Worm (Caenorhabditis elegans) whole organism, L2 larva: ENCODE measurements around the gene W09C2.10.

Experiments
- C34F6.9 ChIP-seq: fragments of 150-350 bp; optimal IDR thresholded peaks from 2 replicates; lab custom pipeline; 2014; ENCODE audit warnings: missing biosample characterization, missing genetic modification characterization
- F13H6.1 ChIP-seq: sonication (generic microtip); optimal IDR thresholded peaks from 2 replicates; lab custom pipeline; 2016; ENCODE audit warnings: missing genetic modification characterization, missing compliant biosample characterization
- R02D3.7 ChIP-seq: fragments of 150-350 bp; optimal IDR thresholded peaks from 2 replicates; lab custom pipeline; 2014; ENCODE audit warnings: missing biosample characterization, missing genetic modification characterization
- Y55F3AM.14 ChIP-seq: fragments of 200-800 bp; sonication (Bioruptor generic); optimal IDR thresholded peaks from 2 replicates; lab custom pipeline; 2018; ENCODE audit warnings: mild to moderate bottlenecking, missing genetic modification characterization, missing compliant biosample characterization
- ZK546.5 ChIP-seq: sonication (generic microtip); optimal IDR thresholded peaks from 2 replicates; lab custom pipeline; 2017; ENCODE audit warnings: missing biosample characterization, missing genetic modification characterization
- alr-1 ChIP-seq: fragments of 150-350 bp; optimal IDR thresholded peaks from 2 replicates; lab custom pipeline; 2014; ENCODE audit warnings: missing biosample characterization, missing genetic modification characterization
- aly-2 ChIP-seq: fragments of 150-350 bp; optimal IDR thresholded peaks from 2 replicates; lab custom pipeline; 2014; ENCODE audit warnings: missing biosample characterization, missing genetic modification characterization
- blmp-1 ChIP-seq: sonication (generic microtip); optimal IDR thresholded peaks from 2 replicates; lab custom pipeline; 2017; ENCODE audit warnings: missing genetic modification characterization, mild to moderate bottlenecking, missing compliant biosample characterization, antibody characterized with exemption, moderate library complexity; ENCODE audit not compliant: insufficient read depth
- ceh-16 ChIP-seq: fragments of 150-350 bp; optimal IDR thresholded peaks from 2 replicates; lab custom pipeline; 2014; ENCODE audit warnings: missing biosample characterization, missing genetic modification characterization
- ceh-82 ChIP-seq: fragments of 150-350 bp; optimal IDR thresholded peaks from 2 replicates; lab custom pipeline; 2014; ENCODE audit warnings: missing biosample characterization, missing genetic modification characterization
- crh-2 ChIP-seq: sonication (generic microtip); optimal IDR thresholded peaks from 2 replicates; lab custom pipeline; 2017; ENCODE audit warnings: missing biosample characterization, missing genetic modification characterization
- dmd-4 ChIP-seq: sonication (generic microtip); optimal IDR thresholded peaks from 2 replicates; lab custom pipeline; 2017; ENCODE audit warnings: missing biosample characterization, missing genetic modification characterization
- elt-3 ChIP-seq: sonication (generic microtip); optimal IDR thresholded peaks from 2 replicates; lab custom pipeline; 2017; ENCODE audit warnings: missing biosample characterization, missing genetic modification characterization
- fos-1 ChIP-seq: fragments of 150-350 bp; optimal IDR thresholded peaks from 2 replicates; lab custom pipeline; 2014; ENCODE audit warnings: missing biosample characterization, missing genetic modification characterization
- gmeb-1 ChIP-seq: fragments of 150-350 bp; optimal IDR thresholded peaks from 2 replicates; lab custom pipeline; 2014; ENCODE audit warnings: missing biosample characterization, missing genetic modification characterization
- lin-11 ChIP-seq: fragments of 150-350 bp; sonication (generic microtip); optimal IDR thresholded peaks from 2 replicates; lab custom pipeline; 2014; ENCODE audit warnings: missing biosample characterization, missing genetic modification characterization, inconsistent platforms, mixed read lengths
- lin-13 ChIP-seq: fragments of 150-350 bp; optimal IDR thresholded peaks from 2 replicates; lab custom pipeline; 2014; ENCODE audit warnings: missing biosample characterization, missing genetic modification reagents, missing genetic modification characterization
- lin-39 ChIP-seq: fragments of 150-350 bp; optimal IDR thresholded peaks from 2 replicates; lab custom pipeline; 2014; ENCODE audit warnings: missing biosample characterization, missing genetic modification reagents, missing genetic modification characterization
- lsy-2 ChIP-seq, 2 experiments: fragments of 150-350 bp in 1 of 2; sonication (generic microtip) in 1 of 2; optimal IDR thresholded peaks; 2 replicates each; lab custom pipeline; 2014 to 2017; ENCODE audit warnings: missing biosample characterization in 2 of 2, missing genetic modification characterization in 2 of 2
- mab-5 ChIP-seq: fragments of 150-350 bp; optimal IDR thresholded peaks from 2 replicates; lab custom pipeline; 2014; ENCODE audit warnings: missing biosample characterization, missing genetic modification characterization
- mbf-1 ChIP-seq: sonication (generic microtip); optimal IDR thresholded peaks from 2 replicates; lab custom pipeline; 2017; ENCODE audit warnings: missing biosample characterization, missing genetic modification characterization
- nhr-10 ChIP-seq: sonication (generic microtip); optimal IDR thresholded peaks from 2 replicates; lab custom pipeline; 2017; ENCODE audit warnings: missing biosample characterization, missing genetic modification characterization
- nhr-12 ChIP-seq: fragments of 150-350 bp; optimal IDR thresholded peaks from 2 replicates; lab custom pipeline; 2014; ENCODE audit warnings: missing biosample characterization, missing genetic modification characterization
- nhr-129 ChIP-seq: fragments of 150-350 bp; optimal IDR thresholded peaks from 2 replicates; lab custom pipeline; 2014; ENCODE audit warnings: missing biosample characterization, missing genetic modification characterization
- nhr-21 ChIP-seq: fragments of 150-350 bp; optimal IDR thresholded peaks from 2 replicates; lab custom pipeline; 2014; ENCODE audit warnings: missing biosample characterization, missing genetic modification characterization
- nhr-23 ChIP-seq: fragments of 150-350 bp; optimal IDR thresholded peaks from 2 replicates; lab custom pipeline; 2014; ENCODE audit warnings: missing biosample characterization, missing genetic modification reagents, missing genetic modification characterization
- nhr-25 ChIP-seq: fragments of 150-350 bp; sonication (generic microtip); optimal IDR thresholded peaks from 3 replicates; lab custom pipeline; 2014; ENCODE audit warnings: missing biosample characterization, missing genetic modification characterization
- nhr-6 ChIP-seq: fragments of 150-350 bp; optimal IDR thresholded peaks from 2 replicates; lab custom pipeline; 2014; ENCODE audit warnings: missing biosample characterization, missing genetic modification characterization
- nhr-77 ChIP-seq: fragments of 150-350 bp; optimal IDR thresholded peaks from 2 replicates; lab custom pipeline; 2014; ENCODE audit warnings: missing biosample characterization, missing genetic modification characterization
- sem-4 ChIP-seq: fragments of 150-350 bp; optimal IDR thresholded peaks from 2 replicates; lab custom pipeline; 2014; ENCODE audit warnings: missing biosample characterization, missing genetic modification reagents, missing genetic modification characterization
- skn-1 ChIP-seq: sonication (generic microtip); optimal IDR thresholded peaks from 2 replicates; lab custom pipeline; 2017; ENCODE audit warnings: missing biosample characterization, missing genetic modification characterization
- sma-3 ChIP-seq: sonication (generic microtip); optimal IDR thresholded peaks from 2 replicates; lab custom pipeline; 2016; ENCODE audit warnings: missing genetic modification reagents, missing genetic modification characterization, missing compliant biosample characterization
- sma-9 ChIP-seq, 2 experiments: fragments of 150-350 bp in 1 of 2; sonication (generic microtip) in 1 of 2; optimal IDR thresholded peaks; 2 replicates each; lab custom pipeline; 2014 to 2016; ENCODE audit warnings: missing genetic modification characterization in 2 of 2, mild to moderate bottlenecking in 1 of 2, missing biosample characterization in 1 of 2, missing compliant biosample characterization in 1 of 2, missing genetic modification reagents in 1 of 2, moderate library complexity in 1 of 2
- unc-39 ChIP-seq: fragments of 150-350 bp; optimal IDR thresholded peaks from 2 replicates; lab custom pipeline; 2014; ENCODE audit warnings: missing biosample characterization, missing genetic modification characterization
- unc-55 ChIP-seq: fragments of 150-350 bp; sonication (generic microtip); optimal IDR thresholded peaks from 3 replicates; lab custom pipeline; 2014; ENCODE audit warnings: missing biosample characterization, missing genetic modification reagents, missing genetic modification characterization
- unc-62 ChIP-seq: fragments of 150-350 bp; optimal IDR thresholded peaks from 2 replicates; lab custom pipeline; 2014; ENCODE audit warnings: missing biosample characterization, missing genetic modification reagents, missing genetic modification characterization
- zag-1 ChIP-seq: fragments of 150-350 bp; optimal IDR thresholded peaks from 2 replicates; lab custom pipeline; 2014; ENCODE audit warnings: missing biosample characterization, missing genetic modification characterization
- ztf-11 ChIP-seq: sonication (generic microtip); optimal IDR thresholded peaks from 2 replicates; lab custom pipeline; 2017; ENCODE audit warnings: missing biosample characterization, missing genetic modification characterization
- ztf-4 ChIP-seq: fragments of 150-350 bp; optimal IDR thresholded peaks from 2 replicates; lab custom pipeline; 2014; ENCODE audit warnings: missing biosample characterization, missing genetic modification characterization

W09C2.10 gene

ce11 chrIV:9632094-9632493, 7.2 kb upstream of the W09C2.10 start:
- TF ChIP-seq gmeb-1 (tag; lab: Kevin White, UChicago) = no peak
- TF ChIP-seq sma-9 (GFP tag; optimal IDR thresholded peaks at IDR 0.05; lab: Kevin White, UChicago) = peak; percentile 58
- no peak for TF ChIP-seq sma-9 (tag; optimal IDR thresholded peaks at IDR 0.05; lab: Kevin White, UChicago)
- no peak for TF ChIP-seq aly-2 (tag; lab: Kevin White, UChicago)
- TF ChIP-seq nhr-21 = peak; percentile 28
- TF ChIP-seq blmp-1 = peak; percentile 40

- TF ChIP-seq sma-9 (GFP tag; optimal IDR thresholded peaks at IDR 0.05; lab: Kevin White, UChicago) = peak; percentile 2
- TF ChIP-seq sma-9 (tag; optimal IDR thresholded peaks at IDR 0.05; lab: Kevin White, UChicago) = no peak
- no peak for TF ChIP-seq zag-1 (tag; lab: Kevin White, UChicago)
- TF ChIP-seq unc-39 (tag; lab: Kevin White, UChicago) = no peak
- TF ChIP-seq crh-2 (tag; lab: Kevin White, UChicago) = no peak
- TF ChIP-seq, all 48 proteins: peak for 1
These were observed 6.7 kb upstream of the W09C2.10 start for ce11 chrIV:9631579-9631978.

ce11 chrIV:9627033-9627432, 2.2 kb upstream of the W09C2.10 start:
- no peak for TF ChIP-seq nhr-25 (tag; lab: Kevin White, UChicago)
- no peak for TF ChIP-seq sem-4
- TF ChIP-seq R02D3.7 (tag; lab: Kevin White, UChicago) = no peak
- TF ChIP-seq F13H6.1 (tag; lab: Kevin White, UChicago) = no peak
- no peak for TF ChIP-seq nhr-21
- no peak for TF ChIP-seq ztf-11
- no peak for TF ChIP-seq nhr-10
- TF ChIP-seq crh-2 (tag; lab: Kevin White, UChicago) = no peak
- no peak for TF ChIP-seq lin-39
- TF ChIP-seq, all 48 proteins: peak for 0

- TF ChIP-seq gmeb-1 (tag; lab: Kevin White, UChicago) (no peak), nhr-23 (tag; lab: Kevin White, UChicago) (no peak), aly-2 (tag; lab: Kevin White, UChicago) (no peak), nhr-25 (tag; lab: Kevin White, UChicago) (no peak), C34F6.9 (tag; lab: Kevin White, UChicago) (no peak), R02D3.7 (tag; lab: Kevin White, UChicago) (no peak), ceh-82 (tag; lab: Kevin White, UChicago) (no peak), nhr-12 (no peak), blmp-1 (peak; percentile 69), unc-55 (no peak), nhr-129 (no peak), Y55F3AM.14 (GFP tag; lab: Kevin White, UChicago) (no peak), nhr-10 (no peak), nhr-6 (no peak), unc-62 (GFP tag; lab: Kevin White, UChicago) (no peak), elt-3 (tag; lab: Kevin White, UChicago) (no peak), mab-5 (no peak), lin-11 (no peak), ztf-4 (tag; lab: Kevin White, UChicago) (no peak), sma-9 (GFP tag; optimal IDR thresholded peaks at IDR 0.05; lab: Kevin White, UChicago) (peak; percentile 8), sma-9 (tag; optimal IDR thresholded peaks at IDR 0.05; lab: Kevin White, UChicago) (no peak), sem-4 (no peak), zag-1 (tag; lab: Kevin White, UChicago) (no peak), ZK546.5 (no peak), sma-3 (GFP tag; lab: Kevin White, UChicago) (peak; percentile 2), fos-1 (tag; lab: Kevin White, UChicago) (peak; percentile 18), lin-13 (GFP tag; lab: Kevin White, UChicago) (no peak), crh-2 (tag; lab: Kevin White, UChicago) (peak; percentile 1), unc-39 (tag; lab: Kevin White, UChicago) (no peak)
- TF ChIP-seq, all 48 proteins: peak for 5
These were observed 952 bp upstream of the W09C2.10 start for ce11 chrIV:9625829-9626228.

ce11 chrIV:9624275-9624674, 602 bp downstream of the W09C2.10 start, which contains the start of gene W09C2.8:
W09C2.8 (minus strand) TSS chrIV:9624375.
- TF ChIP-seq unc-55 = no peak

- TF ChIP-seq mbf-1 (tag; lab: Kevin White, UChicago) (no peak), dmd-4 (tag; lab: Kevin White, UChicago) (no peak), gmeb-1 (tag; lab: Kevin White, UChicago) (no peak), aly-2 (tag; lab: Kevin White, UChicago) (no peak), ZK546.5 (no peak), lsy-2 (tag; optimal IDR thresholded peaks at IDR 0.05; lab: Kevin White, UChicago) (no peak), lin-11 (no peak), ceh-16 (tag; lab: Kevin White, UChicago) (no peak), nhr-129 (no peak), unc-39 (tag; lab: Kevin White, UChicago) (no peak), nhr-77 (no peak), ceh-82 (tag; lab: Kevin White, UChicago) (no peak), mab-5 (no peak), alr-1 (tag; lab: Kevin White, UChicago) (no peak), skn-1 (tag; lab: Kevin White, UChicago) (no peak), F13H6.1 (tag; lab: Kevin White, UChicago) (no peak)
These were observed 1.6 kb downstream of the W09C2.10 start, which contains the start of gene W09C2.9 for ce11 chrIV:9623269-9623668. W09C2.9 (minus strand) TSS chrIV:9623369.
